Fruit fly (Drosophila melanogaster): ENCODE measurements around the gene retm.

DNA sequence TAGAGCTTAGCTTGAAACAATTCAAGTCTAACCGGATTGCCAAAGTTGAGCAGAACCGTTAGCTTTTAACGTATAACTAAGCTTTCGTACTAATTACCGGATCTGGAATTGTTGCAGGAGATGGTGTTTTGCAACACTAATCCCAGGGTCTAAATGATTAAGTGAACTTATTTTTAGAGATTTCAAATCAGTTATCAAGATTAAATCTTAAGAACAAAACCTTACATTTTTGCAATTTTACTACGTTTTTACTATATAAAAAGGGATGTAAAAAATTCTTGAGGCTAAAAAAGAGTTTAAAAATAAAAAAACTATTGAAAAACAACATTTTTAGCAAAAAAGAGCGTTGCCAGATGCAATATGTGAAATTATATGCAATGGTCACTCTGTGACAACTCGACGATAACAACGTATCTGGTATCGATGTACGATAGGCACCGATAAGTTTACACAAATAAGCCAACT lies 33.0 kb upstream of the retm start, which contains the start of the genes KFase and epsilonCOP:
- TF ChIP-seq psq (optimal IDR thresholded peaks at IDR 0.05) (no peak), usp (GFP tag; optimal IDR thresholded peaks at IDR 0.05) (no peak), Dll (optimal IDR thresholded peaks at IDR 0.05) (no peak), pan (optimal IDR thresholded peaks at IDR 0.05) (no peak)
